Worm (Caenorhabditis elegans): ENCODE data around the gene ZK1127.13.

The ZK1127.13 gene

DNA sequence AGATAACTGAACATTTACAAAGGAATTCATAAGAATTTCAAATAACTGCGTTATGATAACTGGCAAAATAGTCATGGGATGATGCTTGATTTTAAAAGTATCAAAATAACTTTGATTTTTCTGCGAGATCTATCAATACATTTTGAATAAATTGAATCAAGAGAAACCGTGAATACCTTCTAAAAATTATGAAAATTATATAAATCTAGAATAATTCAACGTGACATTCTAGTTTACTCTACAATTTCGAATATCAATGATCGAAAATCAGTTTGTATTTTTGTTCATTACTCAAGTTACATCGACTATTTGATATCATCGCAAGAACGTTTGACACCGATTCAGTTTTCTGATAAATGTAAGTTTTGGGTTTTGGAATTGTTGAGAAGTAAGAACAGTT lies 8.6 kb downstream of the ZK1127.13 start, which contains the start of gene acs-6:
Gene acs-6, plus strand, starts transcription at position 301 of the 400 bp plus-strand sequence.
- TF ChIP-seq Y22D7AL.16 (tag; optimal IDR thresholded peaks at IDR 0.05) (no peak), ttx-3 (tag; optimal IDR thresholded peaks at IDR 0.05) (no peak), nhr-11 (tag; optimal IDR thresholded peaks at IDR 0.05) (no peak), pros-1 (tag; optimal IDR thresholded peaks at IDR 0.05) (no peak), ceh-48 (tag; optimal IDR thresholded peaks at IDR 0.05) (no peak), unc-3 (GFP tag; conservative IDR thresholded peaks at IDR 0.05) (no peak), unc-3 (tag; optimal IDR thresholded peaks at IDR 0.05) (no peak), ceh-9 (tag; optimal IDR thresholded peaks at IDR 0.05) (no peak), unc-42 (tag; optimal IDR thresholded peaks at IDR 0.05) (no peak), ceh-2 (tag; optimal IDR thresholded peaks at IDR 0.05) (no peak), mec-3 (tag; optimal IDR thresholded peaks at IDR 0.05; ENCODE audit: borderline replicate concordance) (no peak), zip-5 (tag; optimal IDR thresholded peaks at IDR 0.05) (no peak), ceh-6 (GFP tag; optimal IDR thresholded peaks at IDR 0.05) (no peak), sox-2 (GFP tag; IDR thresholded peaks at IDR 0.05) (no peak)

DNA sequence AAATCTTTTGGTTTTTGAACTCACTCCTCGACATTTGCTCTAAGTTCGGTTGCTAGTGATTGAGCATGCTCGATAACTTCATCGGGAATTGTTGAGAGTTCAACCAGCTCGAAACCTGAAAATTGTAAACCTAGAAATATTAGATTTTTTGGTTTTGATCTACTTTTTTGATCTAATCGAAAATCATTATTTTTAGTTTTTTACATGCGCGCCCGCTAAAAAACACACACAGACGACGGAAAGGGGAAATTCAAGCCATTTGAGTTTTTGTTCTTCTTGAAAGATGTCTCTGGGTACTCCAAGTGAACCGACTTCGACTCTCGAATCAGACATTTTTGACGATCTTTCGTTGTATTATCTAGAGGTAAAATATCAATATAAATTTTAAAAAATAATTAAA lies 12.3 kb downstream of the ZK1127.13 start, which contains the start of gene nos-2:
Gene nos-2, plus strand, starts transcription at position 228 of the 400 bp plus-strand sequence.
- TF ChIP-seq hlh-8 (tag; optimal IDR thresholded peaks at IDR 0.05) (no peak), Y22D7AL.16 (tag; optimal IDR thresholded peaks at IDR 0.05) (no peak), npax-4 (tag; optimal IDR thresholded peaks at IDR 0.05) (no peak), K09A11.1 (tag; optimal IDR thresholded peaks at IDR 0.05; ENCODE audit: insufficient read depth) (no peak)

DNA sequence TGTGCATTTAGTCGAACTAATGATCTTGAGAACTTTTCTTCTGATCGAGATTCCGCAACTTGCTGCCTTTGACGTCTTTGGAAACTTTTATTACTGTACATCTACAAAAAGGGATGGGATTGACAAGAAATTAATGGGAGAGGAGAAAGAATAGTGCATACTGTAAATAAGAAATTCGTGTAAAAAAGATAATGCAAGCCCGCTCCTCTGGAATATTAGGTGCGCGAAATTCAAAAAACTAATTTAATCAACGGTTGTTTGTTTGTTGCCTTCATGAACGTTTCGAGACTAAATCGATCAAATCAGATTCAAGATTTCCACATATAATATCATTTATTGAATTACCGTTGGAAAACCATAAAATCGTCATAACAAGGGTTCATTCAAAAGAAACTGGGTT lies 16.8 kb downstream of the ZK1127.13 start, which contains the start of gene him-14:
Gene him-14, minus strand, starts transcription at position 101 of the 400 bp plus-strand sequence.
- TF ChIP-seq pros-1 (tag; optimal IDR thresholded peaks at IDR 0.05), result no peak
- TF ChIP-seq elt-4 (tag; optimal IDR thresholded peaks at IDR 0.05), result no peak
- TF ChIP-seq ceh-18 (tag; optimal IDR thresholded peaks at IDR 0.05), result no peak
- TF ChIP-seq unc-42 (tag; optimal IDR thresholded peaks at IDR 0.05), result no peak
- no peak for TF ChIP-seq nfya-1 (tag; optimal IDR thresholded peaks at IDR 0.05)

DNA sequence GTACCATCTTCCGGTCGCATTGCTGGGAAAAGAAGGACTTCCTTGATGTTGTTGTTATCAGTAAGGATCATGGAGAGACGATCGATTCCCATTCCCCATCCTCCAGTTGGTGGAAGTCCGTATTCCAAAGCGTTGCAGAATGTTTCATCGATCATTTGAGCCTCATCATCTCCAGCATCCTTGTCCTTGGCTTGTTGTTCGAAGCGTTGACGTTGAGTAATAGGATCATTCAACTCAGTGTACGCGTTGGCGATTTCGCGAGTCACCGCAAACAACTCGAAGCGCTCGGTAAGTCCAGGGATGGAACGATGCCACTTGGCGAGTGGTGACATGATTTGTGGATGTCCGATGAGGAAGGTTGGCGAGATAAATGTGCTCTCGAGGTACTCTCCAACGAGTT lies 17.3 kb downstream of the ZK1127.13 start:
- no peak for TF ChIP-seq ttx-3 (tag; optimal IDR thresholded peaks at IDR 0.05)
- no peak for TF ChIP-seq ceh-19 (GFP tag; optimal IDR thresholded peaks at IDR 0.05)
- no peak for TF ChIP-seq eyg-1 (tag; optimal IDR thresholded peaks at IDR 0.05)
- no peak for TF ChIP-seq unc-55 (GFP tag; optimal IDR thresholded peaks at IDR 0.05)
- TF ChIP-seq unc-3 (GFP tag; conservative IDR thresholded peaks at IDR 0.05), result no peak
- no peak for TF ChIP-seq unc-3 (tag; optimal IDR thresholded peaks at IDR 0.05)
- no peak for TF ChIP-seq nhr-11 (tag; optimal IDR thresholded peaks at IDR 0.05)
- no peak for TF ChIP-seq hlh-15 (tag; optimal IDR thresholded peaks at IDR 0.05)
- no peak for TF ChIP-seq dve-1 (tag; optimal IDR thresholded peaks at IDR 0.05)

DNA sequence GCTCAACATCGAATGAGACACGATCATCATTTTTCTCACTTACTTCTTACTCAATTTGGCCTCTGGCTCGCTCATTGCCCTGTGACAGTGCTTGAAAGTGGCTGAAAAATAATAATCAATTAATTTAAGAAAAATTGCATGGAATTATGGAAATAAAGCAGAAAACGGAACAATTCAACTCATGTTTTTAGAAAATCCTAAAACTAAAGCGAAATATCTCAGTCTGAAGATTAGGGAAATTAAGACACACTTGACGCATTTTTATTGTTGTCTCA lies 19.2 kb downstream of the ZK1127.13 start, which contains the start of gene kars-1:
Gene kars-1, minus strand, starts transcription at position 101 of the 275 bp plus-strand sequence.
- no peak for TF ChIP-seq nhr-232 (tag; optimal IDR thresholded peaks at IDR 0.05)
- no peak for TF ChIP-seq ref-2 (tag; optimal IDR thresholded peaks at IDR 0.05)
- TF ChIP-seq hlh-30 (tag; optimal IDR thresholded peaks at IDR 0.05; ENCODE audit: insufficient read depth), result no peak
- no peak for TF ChIP-seq ceh-45 (GFP tag; IDR thresholded peaks at IDR 0.05)
- TF ChIP-seq pha-2 (tag; optimal IDR thresholded peaks at IDR 0.05), result no peak
- no peak for TF ChIP-seq nfya-1 (tag; optimal IDR thresholded peaks at IDR 0.05)
- no peak for TF ChIP-seq ama-1 (optimal IDR thresholded peaks at IDR 0.05)
- TF ChIP-seq hlh-6 (tag; optimal IDR thresholded peaks at IDR 0.05), result no peak
- TF ChIP-seq ceh-24 (tag; optimal IDR thresholded peaks at IDR 0.05), result no peak
